Worm (Caenorhabditis elegans) whole organism, L4 larva: ENCODE results near the gene C38C5.1.

Experiments used
- Y75B8A.6 ChIP-seq: fragments of 200-800 bp; sonication (Bioruptor generic); IDR thresholded peaks from 2 replicates; pipeline ENCODE4 v1.3.6; 2022; ENCODE audit warnings: missing genetic modification reagents, missing genetic modification characterization, missing compliant biosample characterization
- ZK337.2 ChIP-seq: fragments of 200-800 bp; sonication (Bioruptor generic); IDR thresholded peaks from 2 replicates; pipeline ENCODE4 v1.3.6; 2022; ENCODE audit warnings: missing genetic modification reagents, missing genetic modification characterization, missing compliant biosample characterization
- dmd-8 ChIP-seq: fragments of 200-800 bp; sonication (Bioruptor generic); IDR thresholded peaks from 2 replicates; pipeline ENCODE4 v1.3.6; 2022; ENCODE audit warnings: missing genetic modification characterization, missing compliant biosample characterization
- hlh-30 ChIP-seq: sonication (generic microtip); optimal IDR thresholded peaks from 2 replicates; lab custom pipeline; 2017; ENCODE audit warnings: antibody characterized with exemption, mild to moderate bottlenecking, missing genetic modification characterization, missing compliant biosample characterization; ENCODE audit not compliant: insufficient read depth
- jun-1 ChIP-seq: fragments of 150-350 bp; optimal IDR thresholded peaks from 2 replicates; lab custom pipeline; 2014; ENCODE audit warnings: missing biosample characterization, missing genetic modification reagents, missing genetic modification characterization
- lin-13 ChIP-seq: fragments of 150-350 bp; optimal IDR thresholded peaks from 2 replicates; lab custom pipeline; 2014; ENCODE audit warnings: missing biosample characterization, missing genetic modification reagents, missing genetic modification characterization
- lsy-2 ChIP-seq, 2 experiments: fragments of 150-350 bp in 1 of 2; sonication (generic microtip) in 1 of 2; optimal IDR thresholded peaks; 2 replicates each; lab custom pipeline; 2014 to 2017; ENCODE audit warnings: missing biosample characterization in 2 of 2, missing genetic modification characterization in 2 of 2
- madf-9 ChIP-seq: fragments of 200-800 bp; sonication (Bioruptor generic); conservative IDR thresholded peaks from 2 replicates; pipeline ENCODE4 v1.3.6; 2022; ENCODE audit warnings: missing genetic modification reagents, missing genetic modification characterization, missing compliant biosample characterization
- nhr-11 ChIP-seq: fragments of 150-350 bp; optimal IDR thresholded peaks from 2 replicates; lab custom pipeline; 2014; ENCODE audit warnings: missing biosample characterization, missing genetic modification characterization
- nhr-25 ChIP-seq: sonication (generic microtip); optimal IDR thresholded peaks from 2 replicates; lab custom pipeline; 2017; ENCODE audit warnings: missing genetic modification characterization, mild to moderate bottlenecking, missing compliant biosample characterization, antibody characterized with exemption, moderate library complexity, borderline replicate concordance; ENCODE audit not compliant: insufficient read depth
- nhr-6 ChIP-seq: fragments of 150-350 bp; optimal IDR thresholded peaks from 2 replicates; lab custom pipeline; 2014; ENCODE audit warnings: missing biosample characterization, missing genetic modification characterization
- unc-62 ChIP-seq, 3 experiments: fragments of 150-350 bp in 1 of 3; sonication (generic microtip); optimal IDR thresholded peaks in 2 of 3; peaks in 1 of 3; 1 replicate in 1 of 3; 2 replicates in 2 of 3; lab custom pipeline; 2014 to 2017; ENCODE audit warnings: missing biosample characterization in 3 of 3, missing genetic modification characterization in 3 of 3, missing genetic modification reagents in 3 of 3, missing genotype in 1 of 3

DNA sequence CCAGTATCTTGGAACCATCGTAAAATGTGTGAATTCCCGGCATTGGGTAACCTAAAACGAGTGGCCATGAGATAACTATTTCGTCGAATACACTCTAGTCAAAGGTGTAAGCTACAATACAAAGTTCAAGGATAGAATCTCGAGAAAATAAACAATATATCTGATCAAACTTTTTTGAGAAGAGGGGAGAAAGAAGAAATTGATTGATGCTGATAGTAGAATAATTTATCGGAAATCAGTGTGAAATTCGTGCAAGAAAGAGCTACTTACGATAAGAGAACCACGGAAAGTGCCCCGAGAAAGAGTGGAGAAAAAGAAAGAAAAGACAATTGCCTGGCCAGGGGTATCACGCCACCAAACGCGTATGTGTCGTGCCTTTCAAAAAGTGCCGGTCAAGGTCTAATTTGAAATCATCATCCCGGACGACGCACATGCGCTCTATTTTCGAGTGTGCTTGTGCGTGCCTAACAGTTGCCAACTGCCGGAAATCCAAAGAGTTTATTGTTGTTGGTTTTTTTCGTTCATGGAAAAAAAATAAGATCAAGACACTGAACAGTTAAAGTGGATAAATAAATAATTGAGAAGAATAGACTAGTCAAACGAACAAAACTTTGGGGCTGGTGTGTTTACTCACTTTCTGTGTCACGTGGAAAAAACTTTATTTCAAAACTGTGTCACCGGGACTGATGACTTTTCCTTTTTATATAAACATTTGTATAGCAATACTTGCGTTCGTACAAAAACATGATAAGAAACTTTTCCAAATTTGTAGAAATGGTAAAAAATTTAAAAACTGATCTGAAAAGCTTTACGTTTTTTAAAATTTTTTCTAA lies 34.9 kb upstream of the C38C5.1 start, which contains the start of gene mboa-3:
- TF ChIP-seq madf-9 (0 out of 2 replicates have a peak, but pooled peaks have one; percentile 28), nhr-6 (no peak), jun-1 (tag; lab: Kevin White, UChicago) (no peak), Y75B8A.6 (no peak), unc-62 (GFP tag; optimal IDR thresholded peaks at IDR 0.05 in 1 of 2; lab: Kevin White, UChicago) (peak in 1 of 2 experiments; percentile 87), unc-62 (tag; optimal IDR thresholded peaks at IDR 0.05; lab: Kevin White, UChicago) (no peak), nhr-25 (tag; lab: Kevin White, UChicago) (no peak), hlh-30 (tag; lab: Kevin White, UChicago) (peak; percentile 57), nhr-11 (no peak), dmd-8 (GFP tag; lab: Robert Waterston, UW) (no peak), lsy-2 (tag; optimal IDR thresholded peaks at IDR 0.05; lab: Kevin White, UChicago) (no peak), lin-13 (GFP tag; lab: Kevin White, UChicago) (no peak), ZK337.2 (no peak)
